Fruit fly (Drosophila melanogaster) whole organism, adult: Measurements from ENCODE around the gene CG7601.

Experiments used
- CG12768 ChIP-seq: fragments of 200-800 bp; sonication (Bioruptor generic); optimal IDR thresholded peaks from 2 replicates; lab custom pipeline; 2017; ENCODE audit warnings: missing biosample characterization, missing genetic modification characterization, mild to moderate bottlenecking, moderate library complexity, missing genetic modification reagents
- CG33017 ChIP-seq: fragments of 200-800 bp; sonication (Bioruptor generic); optimal IDR thresholded peaks from 2 replicates; lab custom pipeline; 2018; ENCODE audit warnings: missing biosample characterization, mild to moderate bottlenecking, missing genetic modification characterization, moderate library complexity
- Clk ChIP-seq: fragments of 200-800 bp; sonication (Bioruptor generic); optimal IDR thresholded peaks from 2 replicates; lab custom pipeline; 2017; ENCODE audit warnings: missing biosample characterization, missing genetic modification characterization
- Mnt ChIP-seq: fragments of 200-800 bp; sonication (Bioruptor generic); optimal IDR thresholded peaks from 2 replicates; lab custom pipeline; 2016; ENCODE audit warnings: missing biosample characterization, mild to moderate bottlenecking, missing genetic modification characterization
- kay ChIP-seq: fragments of 200-800 bp; sonication (Bioruptor generic); peaks from one replicate; lab custom pipeline; 2016; ENCODE audit warnings: missing biosample characterization, missing genetic modification characterization, borderline replicate concordance

DNA sequence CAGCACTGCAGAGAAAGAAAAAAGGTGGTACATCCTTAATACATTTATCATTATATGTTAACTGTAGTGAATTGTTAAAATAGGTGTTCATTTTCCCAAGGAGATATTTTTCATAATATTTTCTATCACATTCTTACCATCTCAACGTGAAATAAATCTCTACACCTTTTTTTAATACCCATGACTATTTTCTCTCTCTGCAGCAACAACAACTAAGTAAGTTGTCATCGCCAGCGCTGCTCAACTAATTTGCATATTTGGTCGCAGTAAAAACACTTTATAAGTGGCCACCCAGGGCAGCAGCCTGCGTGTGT lies 46.0 kb downstream of the CG7601 start:
- TF ChIP-seq Clk (GFP tag; lab: Kevin White, UChicago): no peak
- TF ChIP-seq Mnt (GFP tag; lab: Kevin White, UChicago): no peak
- TF ChIP-seq kay (GFP tag; lab: Kevin White, UChicago): no peak
- no peak for TF ChIP-seq CG12768 (GFP tag; lab: Kevin White, UChicago)
- TF ChIP-seq CG33017: no peak
